Worm (Caenorhabditis elegans) whole organism, early embryonic: ENCODE data around the gene spo-11.
A peak's percentile ranks its signal among the peaks of the same experiment; 100 is the strongest.

Experiments
- B0310.2 ChIP-seq: sonication (generic microtip); optimal IDR thresholded peaks from 2 replicates; lab custom pipeline; 2016; ENCODE audit warnings: mild to moderate bottlenecking, missing genetic modification characterization, missing compliant biosample characterization
- aly-1 ChIP-seq: sonication (generic microtip); optimal IDR thresholded peaks from 2 replicates; lab custom pipeline; 2016; ENCODE audit warnings: missing genetic modification characterization, missing compliant biosample characterization
- ama-1 ChIP-seq: fragments of 150-350 bp; optimal IDR thresholded peaks from 2 replicates; lab custom pipeline; 2014
- ceh-13 ChIP-seq: fragments of 200-800 bp; sonication (Bioruptor generic); optimal IDR thresholded peaks from 2 replicates; lab custom pipeline; 2018; ENCODE audit warnings: mild to moderate bottlenecking, missing genetic modification characterization, missing compliant biosample characterization
- ets-7 ChIP-seq: sonication (generic microtip); optimal IDR thresholded peaks from 2 replicates; lab custom pipeline; 2016; ENCODE audit warnings: missing genotype, missing genetic modification characterization, missing compliant biosample characterization
- flt-1 ChIP-seq: fragments of 200-800 bp; sonication (Bioruptor generic); IDR thresholded peaks from 2 replicates; pipeline ENCODE4 v1.3.6; 2022; ENCODE audit warnings: missing genetic modification characterization, missing compliant biosample characterization
- scrt-1 ChIP-seq: fragments of 200-800 bp; sonication (Bioruptor generic); IDR thresholded peaks from 2 replicates; pipeline ENCODE4 v1.3.6; 2022; ENCODE audit warnings: missing genetic modification characterization, missing compliant biosample characterization
- sea-1 ChIP-seq: fragments of 200-800 bp; sonication (Bioruptor generic); conservative IDR thresholded peaks from 2 replicates; pipeline ENCODE4 v1.3.6; 2022; ENCODE audit warnings: missing genetic modification characterization, missing compliant biosample characterization
- tbx-11 ChIP-seq: fragments of 200-800 bp; sonication (Bioruptor generic); IDR thresholded peaks from 2 replicates; pipeline ENCODE4 v1.3.6; 2022; ENCODE audit warnings: missing genetic modification characterization, missing compliant biosample characterization
- tbx-37 ChIP-seq: fragments of 200-800 bp; sonication (Bioruptor generic); conservative IDR thresholded peaks from 2 replicates; pipeline ENCODE4 v1.3.6; 2022; ENCODE audit warnings: missing genetic modification reagents, missing genetic modification characterization, missing compliant biosample characterization
- tra-4 ChIP-seq: sonication (generic microtip); optimal IDR thresholded peaks from 2 replicates; lab custom pipeline; 2017; ENCODE audit warnings: missing genetic modification characterization, missing compliant biosample characterization

- TF ChIP-seq ceh-13 (GFP tag; lab: Kevin White, UChicago) (no peak), tbx-37 (GFP tag; lab: Robert Waterston, UW) (no peak), scrt-1 (no peak), sea-1 (GFP tag; lab: Robert Waterston, UW) (no peak), ama-1 (no peak), flt-1 (0 out of 2 replicates have a peak, but pooled peaks have one; percentile 15), ets-7 (no peak), tbx-11 (GFP tag; lab: Robert Waterston, UW) (no peak), B0310.2 (tag; lab: Kevin White, UChicago) (no peak), tra-4 (no peak), aly-1 (tag; lab: Kevin White, UChicago) (no peak)
Measured at ce11 chrIV:11149454-11150163, 24.9 kb upstream of the spo-11 start, which contains the start of the genes F01G4.6 and pfd-1.
